Fruit fly (Drosophila melanogaster): ENCODE measurements around the gene CG6891.

CG6891 gene

dm6 chrX:18739795-18740194 is 35.2 kb upstream of the CG6891 start, which contains the start of gene CG6873:
Gene CG6873 (minus strand): TSS chrX:18739895.
- no peak for TF ChIP-seq CG32264 (GFP tag; optimal IDR thresholded peaks at IDR 0.05)
- TF ChIP-seq ey (GFP tag; optimal IDR thresholded peaks at IDR 0.05) = no peak
- no peak for TF ChIP-seq Abd-B (GFP tag; optimal IDR thresholded peaks at IDR 0.05)
- TF ChIP-seq CG9705 (GFP tag; optimal IDR thresholded peaks at IDR 0.05) = no peak
- no peak for TF ChIP-seq tai (GFP tag; optimal IDR thresholded peaks at IDR 0.05)
- no peak for TF ChIP-seq GATAd (GFP tag; optimal IDR thresholded peaks at IDR 0.05)
- TF ChIP-seq pan (optimal IDR thresholded peaks at IDR 0.05) = no peak
- TF ChIP-seq fru (GFP tag; optimal IDR thresholded peaks at IDR 0.05) = no peak
- TF ChIP-seq h (GFP tag; optimal IDR thresholded peaks at IDR 0.05) = no peak
- TF ChIP-seq sv (GFP tag; optimal IDR thresholded peaks at IDR 0.05) = no peak
- no peak for TF ChIP-seq dl (GFP tag; optimal IDR thresholded peaks at IDR 0.05; ENCODE audit: insufficient read depth in 1 of 2, partially characterized antibody in 2 of 2)
- TF ChIP-seq br (GFP tag; optimal IDR thresholded peaks at IDR 0.05) = no peak
- TF ChIP-seq sage (GFP tag; optimal IDR thresholded peaks at IDR 0.05) = no peak
- no peak for TF ChIP-seq foxo (GFP tag; optimal IDR thresholded peaks at IDR 0.05)
- TF ChIP-seq Hr78 (GFP tag; optimal IDR thresholded peaks at IDR 0.05) = no peak
- TF ChIP-seq Vsx2 (GFP tag; optimal IDR thresholded peaks at IDR 0.05; ENCODE audit: partially characterized antibody) = no peak
- no peak for TF ChIP-seq brk (GFP tag; optimal IDR thresholded peaks at IDR 0.05)
- no peak for TF ChIP-seq Mio (GFP tag; optimal IDR thresholded peaks at IDR 0.05)
- TF ChIP-seq rgr (GFP tag; optimal IDR thresholded peaks at IDR 0.05) = no peak

DNA sequence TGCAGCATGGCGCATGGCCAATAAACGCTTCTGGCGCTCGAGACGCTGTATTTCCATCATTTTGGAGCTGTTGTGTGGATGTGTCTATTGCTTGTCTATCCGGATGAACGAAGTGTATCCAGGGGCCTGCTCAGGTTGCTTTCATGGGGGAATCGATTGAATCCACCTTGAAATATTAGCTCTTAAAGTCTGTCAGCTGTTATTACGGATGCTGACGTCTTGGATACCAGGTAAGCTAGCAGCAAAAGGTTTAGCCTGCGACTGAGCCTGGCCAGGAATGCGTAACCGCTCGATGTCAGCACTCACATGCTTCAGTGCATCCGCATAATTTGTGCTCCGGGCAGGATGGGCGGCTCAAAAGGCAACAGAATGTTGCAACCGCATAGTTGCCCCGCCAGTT is 26.8 kb upstream of the CG6891 start, which contains the start of gene CG12609:
CG12609 (minus strand) TSS at position 101 of the 400 bp plus-strand sequence.
- TF ChIP-seq Hr78 (GFP tag; optimal IDR thresholded peaks at IDR 0.05) (no peak), Hnf4 (GFP tag; optimal IDR thresholded peaks at IDR 0.05) (no peak), Myc (optimal IDR thresholded peaks at IDR 0.05) (no peak), Dif (GFP tag; optimal IDR thresholded peaks at IDR 0.05; ENCODE audit: partially characterized antibody) (no peak), dmrt93B (GFP tag; optimal IDR thresholded peaks at IDR 0.05) (no peak), tai (GFP tag; optimal IDR thresholded peaks at IDR 0.05) (no peak), pan (optimal IDR thresholded peaks at IDR 0.05) (no peak)

DNA sequence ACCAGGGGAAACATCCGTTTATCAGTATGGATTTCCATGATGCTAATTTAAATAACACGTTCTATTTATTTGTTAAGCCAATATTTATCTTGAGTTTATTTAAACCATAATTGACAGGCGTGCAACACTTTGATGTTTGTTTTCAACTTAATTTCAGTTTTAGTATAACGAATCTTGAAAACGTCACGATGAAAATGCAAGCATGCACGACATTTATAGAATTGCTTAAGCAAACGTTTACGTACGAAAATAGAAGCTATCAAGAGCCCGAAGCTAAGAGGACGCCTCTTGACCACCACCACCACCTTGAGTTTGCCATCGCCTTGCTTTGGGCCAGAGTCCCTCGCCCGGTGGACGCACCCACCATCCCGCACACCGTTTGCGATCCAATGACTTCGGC is 3.7 kb upstream of the CG6891 start:
- TF ChIP-seq Dfd (GFP tag; optimal IDR thresholded peaks at IDR 0.05) = no peak
- TF ChIP-seq woc (GFP tag; optimal IDR thresholded peaks at IDR 0.05) = no peak
- no peak for TF ChIP-seq lola (GFP tag; optimal IDR thresholded peaks at IDR 0.05)
- TF ChIP-seq tai (GFP tag; optimal IDR thresholded peaks at IDR 0.05) = no peak
- no peak for TF ChIP-seq Hr83 (GFP tag; optimal IDR thresholded peaks at IDR 0.05; ENCODE audit: poor library complexity, severe bottlenecking)
- TF ChIP-seq h (GFP tag; optimal IDR thresholded peaks at IDR 0.05) = no peak
- TF ChIP-seq Hnf4 (GFP tag; optimal IDR thresholded peaks at IDR 0.05) = no peak
- no peak for TF ChIP-seq Rel (GFP tag; optimal IDR thresholded peaks at IDR 0.05)
- no peak for TF ChIP-seq Rel (tag; optimal IDR thresholded peaks at IDR 0.05)
- TF ChIP-seq Sp1 (GFP tag; optimal IDR thresholded peaks at IDR 0.05) = no peak
- TF ChIP-seq Hr78 (GFP tag; optimal IDR thresholded peaks at IDR 0.05) = no peak
- no peak for TF ChIP-seq rgr (GFP tag; optimal IDR thresholded peaks at IDR 0.05)
- no peak for TF ChIP-seq br (GFP tag; optimal IDR thresholded peaks at IDR 0.05)
- no peak for TF ChIP-seq OdsH (GFP tag; optimal IDR thresholded peaks at IDR 0.05)
- TF ChIP-seq fru (GFP tag; optimal IDR thresholded peaks at IDR 0.05) = no peak
- no peak for TF ChIP-seq HLH106 (tag; optimal IDR thresholded peaks at IDR 0.05)
- TF ChIP-seq psq (GFP tag; optimal IDR thresholded peaks at IDR 0.05) = no peak
- TF ChIP-seq brk (GFP tag; optimal IDR thresholded peaks at IDR 0.05) = no peak
- TF ChIP-seq Myc (optimal IDR thresholded peaks at IDR 0.05) = no peak

dm6 chrX:18771995-18772394 is 3.0 kb upstream of the CG6891 start:
- no peak for TF ChIP-seq CrebA (GFP tag; optimal IDR thresholded peaks at IDR 0.05; ENCODE audit: borderline replicate concordance)
- TF ChIP-seq N (GFP tag; optimal IDR thresholded peaks at IDR 0.05) = peak; percentile 87
- TF ChIP-seq usp (GFP tag; optimal IDR thresholded peaks at IDR 0.05) = no peak
- no peak for TF ChIP-seq dl (GFP tag; optimal IDR thresholded peaks at IDR 0.05; ENCODE audit: insufficient read depth in 1 of 2, partially characterized antibody in 2 of 2)
- TF ChIP-seq Hnf4 (GFP tag; optimal IDR thresholded peaks at IDR 0.05) = no peak
- peak; percentile 35 for TF ChIP-seq Hr78 (GFP tag; optimal IDR thresholded peaks at IDR 0.05)
- no peak for TF ChIP-seq Rel (GFP tag; optimal IDR thresholded peaks at IDR 0.05)
- no peak for TF ChIP-seq Rel (tag; optimal IDR thresholded peaks at IDR 0.05)
- TF ChIP-seq HLH106 (tag; optimal IDR thresholded peaks at IDR 0.05) = no peak
- no peak for TF ChIP-seq pan (optimal IDR thresholded peaks at IDR 0.05)
- TF ChIP-seq Myc (optimal IDR thresholded peaks at IDR 0.05) = peak; percentile 83

Data from whole organism, wandering third instar larva.